Fruit fly (Drosophila melanogaster): ENCODE measurements around the gene CG18063.

DNA sequence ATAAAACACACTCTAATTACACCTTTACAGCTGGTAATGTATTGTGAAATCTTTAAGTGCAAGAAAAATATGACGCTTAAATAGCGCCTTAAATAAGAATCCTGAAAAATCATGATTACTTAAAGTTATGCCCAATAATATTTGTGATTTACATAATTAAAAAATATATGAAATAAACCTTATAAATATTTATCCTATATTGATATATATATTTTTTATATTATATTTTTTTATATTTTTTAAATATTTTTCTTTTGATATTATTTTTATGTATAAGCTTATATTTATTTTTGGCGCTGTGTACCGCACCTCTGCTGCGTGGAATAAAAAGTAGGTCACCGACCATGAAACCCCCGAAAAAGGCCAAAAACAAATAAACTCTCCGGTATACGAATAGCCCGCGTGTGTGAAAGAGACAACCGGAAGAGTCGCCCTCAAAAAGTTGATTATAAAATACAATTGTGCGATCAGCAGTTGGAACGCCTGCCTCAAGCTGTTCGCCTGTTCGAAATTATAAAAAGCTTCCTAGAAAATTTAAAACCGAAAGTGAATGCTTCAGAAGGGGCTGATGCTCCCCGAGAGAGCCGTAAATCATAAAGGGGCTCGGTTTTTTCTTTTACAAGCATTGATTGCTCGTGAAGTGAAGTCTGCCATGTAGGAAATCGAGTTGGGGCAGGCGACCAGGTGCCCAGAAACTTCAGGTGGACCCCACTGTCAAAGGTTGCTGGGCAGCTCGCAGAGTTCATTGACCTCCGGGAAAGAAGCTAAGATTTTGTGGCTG, 49.0 kb upstream of the CG18063 start:
- TF ChIP-seq CG7101 (tag; optimal IDR thresholded peaks at IDR 0.05) = no peak
- no peak for TF ChIP-seq Clk (GFP tag; optimal IDR thresholded peaks at IDR 0.05)
- no peak for TF ChIP-seq CG12768 (GFP tag; optimal IDR thresholded peaks at IDR 0.05)
- no peak for TF ChIP-seq Hr96 (GFP tag; optimal IDR thresholded peaks at IDR 0.05)
- TF ChIP-seq cnc (optimal IDR thresholded peaks at IDR 0.05) = no peak
- TF ChIP-seq CG11617 (GFP tag; optimal IDR thresholded peaks at IDR 0.05) = no peak
- TF ChIP-seq toe (GFP tag; optimal IDR thresholded peaks at IDR 0.05) = no peak
- TF ChIP-seq kay (GFP tag; ENCODE audit: borderline replicate concordance) = no peak
- TF ChIP-seq pad (GFP tag; optimal IDR thresholded peaks at IDR 0.05) = no peak
- no peak for TF ChIP-seq CG7045 (GFP tag; optimal IDR thresholded peaks at IDR 0.05)
- peak; percentile 72 for TF ChIP-seq tj (GFP tag; optimal IDR thresholded peaks at IDR 0.05)
- no peak for TF ChIP-seq CG5204 (GFP tag; optimal IDR thresholded peaks at IDR 0.05)
- no peak for TF ChIP-seq CG1620 (GFP tag; optimal IDR thresholded peaks at IDR 0.05)
